Worm (Caenorhabditis elegans): ENCODE results near the gene hdl-2.

hdl-2 gene

DNA sequence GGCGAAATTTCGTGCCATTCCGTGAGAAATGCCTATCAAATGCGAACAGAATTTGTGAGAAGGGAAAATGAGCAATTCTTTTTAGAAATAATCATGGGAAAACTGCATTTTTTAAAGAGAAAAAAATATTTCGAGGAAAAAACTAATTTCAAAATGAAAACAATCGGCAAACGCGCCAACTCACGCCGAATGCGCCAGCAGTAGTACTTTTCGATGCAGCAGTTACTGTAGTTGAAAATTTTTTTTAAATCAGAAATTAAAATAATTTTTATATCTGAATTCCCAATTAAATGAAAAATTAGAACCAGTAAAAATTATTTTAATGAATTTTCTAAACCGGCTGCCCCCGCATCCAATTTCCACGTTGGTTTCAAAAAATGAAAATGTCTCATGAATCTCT lies 49.4 kb downstream of the hdl-2 start:
- TF ChIP-seq alr-1 (tag; optimal IDR thresholded peaks at IDR 0.05), result no peak
- no peak for TF ChIP-seq gmeb-1 (tag; optimal IDR thresholded peaks at IDR 0.05)
- TF ChIP-seq mab-5 (tag; optimal IDR thresholded peaks at IDR 0.05), result no peak

DNA sequence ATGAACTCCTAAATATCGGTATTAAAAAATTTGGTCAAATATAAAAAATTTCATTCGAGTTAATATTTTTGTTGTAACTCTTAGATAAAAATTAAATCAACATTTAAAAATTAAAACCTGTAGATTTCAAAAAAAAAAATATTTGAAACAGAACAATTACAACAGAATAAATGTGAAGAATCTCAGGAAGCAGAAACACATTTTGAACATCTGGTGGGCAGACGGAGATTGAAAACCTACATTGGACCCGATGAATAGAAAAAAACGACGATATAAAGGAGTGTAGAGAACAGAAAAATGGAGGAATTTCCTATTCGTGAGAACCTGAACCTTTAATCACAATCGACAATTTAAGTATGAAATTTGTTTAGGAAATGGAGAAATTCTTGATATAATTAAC lies 50.2 kb downstream of the hdl-2 start:
- TF ChIP-seq nhr-6 (tag; optimal IDR thresholded peaks at IDR 0.05), result no peak
- no peak for TF ChIP-seq elt-3 (tag; optimal IDR thresholded peaks at IDR 0.05)
- no peak for TF ChIP-seq R02D3.7 (tag; optimal IDR thresholded peaks at IDR 0.05)
- no peak for TF ChIP-seq lsy-2 (tag; optimal IDR thresholded peaks at IDR 0.05)
- TF ChIP-seq skn-1 (tag; optimal IDR thresholded peaks at IDR 0.05), result no peak
- no peak for TF ChIP-seq mdl-1 (tag; optimal IDR thresholded peaks at IDR 0.05)
- TF ChIP-seq lin-39 (tag; optimal IDR thresholded peaks at IDR 0.05), result no peak
- TF ChIP-seq sem-4 (tag; optimal IDR thresholded peaks at IDR 0.05), result no peak
- no peak for TF ChIP-seq nhr-77 (tag; optimal IDR thresholded peaks at IDR 0.05)
- TF ChIP-seq nhr-21 (tag; optimal IDR thresholded peaks at IDR 0.05), result no peak
- no peak for TF ChIP-seq ceh-16 (tag; optimal IDR thresholded peaks at IDR 0.05)

DNA sequence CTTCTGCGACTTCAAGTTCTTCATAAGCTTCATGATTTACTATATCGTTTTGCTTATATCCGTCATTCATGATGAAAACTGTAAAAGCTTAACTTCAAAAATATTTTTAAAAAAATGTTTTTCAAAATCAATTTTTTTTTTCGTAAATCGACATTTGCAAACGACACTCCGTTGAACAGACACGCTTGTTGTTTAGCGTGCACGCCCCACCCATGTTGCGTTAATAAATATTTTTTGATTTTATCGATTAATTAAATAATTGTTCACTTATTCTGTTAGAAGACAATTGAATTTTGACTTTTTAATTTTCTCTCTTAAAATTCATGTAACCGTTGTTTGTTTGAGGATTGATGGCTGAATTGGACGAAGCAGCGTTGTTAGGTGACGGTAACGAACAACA lies 52.0 kb downstream of the hdl-2 start, which contains the start of the genes D1046.2 and cfim-2:
D1046.2 (minus strand) TSS at position 78 of the 400 bp plus-strand sequence.
cfim-2 (plus strand) TSS at position 335 of the 400 bp plus-strand sequence.
- TF ChIP-seq unc-55 (GFP tag; optimal IDR thresholded peaks at IDR 0.05) (peak; percentile 52), gmeb-1 (tag; optimal IDR thresholded peaks at IDR 0.05) (peak; percentile 42), lsy-2 (tag; optimal IDR thresholded peaks at IDR 0.05) (peak in 1 of 2 experiments; percentile 51), crh-2 (tag; optimal IDR thresholded peaks at IDR 0.05) (no peak), C34F6.9 (tag; optimal IDR thresholded peaks at IDR 0.05) (peak; percentile 45), sma-3 (GFP tag; optimal IDR thresholded peaks at IDR 0.05) (no peak)

DNA sequence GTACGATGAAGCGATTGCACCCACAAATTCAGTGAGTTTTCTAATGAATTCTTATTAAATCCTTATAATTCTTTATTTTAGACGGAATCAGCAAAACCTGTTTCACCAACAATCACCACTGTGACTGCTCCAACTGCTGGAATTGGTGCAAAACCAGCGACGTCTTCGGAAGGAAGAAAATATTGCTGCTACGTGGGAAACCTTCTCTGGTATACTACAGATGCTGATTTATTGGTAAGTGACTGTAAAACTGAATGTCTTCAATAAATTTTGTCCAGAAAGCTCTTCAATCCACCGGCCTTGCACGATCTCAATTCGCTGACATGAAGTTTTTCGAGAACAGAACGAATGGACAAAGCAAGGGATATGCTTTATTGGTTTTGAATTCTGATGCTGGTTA lies 52.6 kb downstream of the hdl-2 start:
- TF ChIP-seq alr-1 (tag; optimal IDR thresholded peaks at IDR 0.05) (no peak), elt-3 (tag; optimal IDR thresholded peaks at IDR 0.05) (no peak), ceh-16 (tag; optimal IDR thresholded peaks at IDR 0.05) (no peak), skn-1 (tag; optimal IDR thresholded peaks at IDR 0.05) (no peak), sem-4 (tag; optimal IDR thresholded peaks at IDR 0.05) (no peak)
